Fruit fly (Drosophila melanogaster) whole organism, adult: ENCODE data around the gene CG18302.

Experiments used
- CG11617 ChIP-seq: fragments of 200-800 bp; sonication (Bioruptor generic); optimal IDR thresholded peaks from 2 replicates; lab custom pipeline; 2017; ENCODE audit warnings: mild to moderate bottlenecking, missing biosample characterization, missing genetic modification reagents, missing genetic modification characterization
- CG12768 ChIP-seq: fragments of 200-800 bp; sonication (Bioruptor generic); optimal IDR thresholded peaks from 2 replicates; lab custom pipeline; 2017; ENCODE audit warnings: missing biosample characterization, missing genetic modification characterization, mild to moderate bottlenecking, moderate library complexity, missing genetic modification reagents
- CG14711 ChIP-seq: fragments of 200-800 bp; sonication (Bioruptor generic); optimal IDR thresholded peaks from 2 replicates; lab custom pipeline; 2018; ENCODE audit warnings: missing biosample characterization, mild to moderate bottlenecking, missing genetic modification characterization, moderate library complexity
- CG1620 ChIP-seq: fragments of 200-800 bp; sonication (Bioruptor generic); optimal IDR thresholded peaks from 2 replicates; lab custom pipeline; 2016; ENCODE audit warnings: missing biosample characterization, missing genetic modification characterization
- CG33017 ChIP-seq: fragments of 200-800 bp; sonication (Bioruptor generic); optimal IDR thresholded peaks from 2 replicates; lab custom pipeline; 2018; ENCODE audit warnings: missing biosample characterization, mild to moderate bottlenecking, missing genetic modification characterization, moderate library complexity
- CG5204 ChIP-seq: fragments of 200-800 bp; sonication (Bioruptor generic); optimal IDR thresholded peaks from 2 replicates; lab custom pipeline; 2016; ENCODE audit warnings: missing biosample characterization, missing genetic modification characterization
- CG7045 ChIP-seq: fragments of 200-800 bp; sonication (Bioruptor generic); optimal IDR thresholded peaks from 2 replicates; lab custom pipeline; 2017; ENCODE audit warnings: missing biosample characterization, mild to moderate bottlenecking, missing genetic modification characterization
- CG7101 ChIP-seq: fragments of 200-800 bp; sonication (Bioruptor generic); optimal IDR thresholded peaks from 2 replicates; lab custom pipeline; 2018; ENCODE audit warnings: missing biosample characterization, mild to moderate bottlenecking, missing genetic modification characterization, moderate library complexity
- Clk ChIP-seq: fragments of 200-800 bp; sonication (Bioruptor generic); optimal IDR thresholded peaks from 2 replicates; lab custom pipeline; 2017; ENCODE audit warnings: missing biosample characterization, missing genetic modification characterization
- Crg-1 ChIP-seq: fragments of 200-800 bp; sonication (Bioruptor generic); optimal IDR thresholded peaks from 2 replicates; lab custom pipeline; 2016; ENCODE audit warnings: missing biosample characterization, missing genetic modification characterization
- Hr96 ChIP-seq: fragments of 200-800 bp; sonication (Bioruptor generic); optimal IDR thresholded peaks from 2 replicates; lab custom pipeline; 2016; ENCODE audit warnings: missing biosample characterization, missing genetic modification characterization
- Mnt ChIP-seq: fragments of 200-800 bp; sonication (Bioruptor generic); optimal IDR thresholded peaks from 2 replicates; lab custom pipeline; 2016; ENCODE audit warnings: missing biosample characterization, mild to moderate bottlenecking, missing genetic modification characterization
- bab1 ChIP-seq: fragments of 200-800 bp; sonication (Bioruptor generic); optimal IDR thresholded peaks from 3 replicates; lab custom pipeline; 2019; ENCODE audit warnings: missing biosample characterization, mild to moderate bottlenecking, missing genetic modification characterization, moderate library complexity
- cic ChIP-seq: fragments of 200-800 bp; sonication (Bioruptor generic); optimal IDR thresholded peaks from 2 replicates; lab custom pipeline; 2017; ENCODE audit warnings: missing biosample characterization, mild to moderate bottlenecking, missing genetic modification characterization, moderate library complexity
- cnc ChIP-seq, 2 experiments: fragments of >200 bp; optimal IDR thresholded peaks; 2 replicates each; lab custom pipeline; 2017
- kay ChIP-seq: fragments of 200-800 bp; sonication (Bioruptor generic); peaks from one replicate; lab custom pipeline; 2016; ENCODE audit warnings: missing biosample characterization, missing genetic modification characterization, borderline replicate concordance
- ovo ChIP-seq: fragments of 200-800 bp; sonication (Bioruptor generic); optimal IDR thresholded peaks from 2 replicates; lab custom pipeline; 2016; ENCODE audit warnings: missing biosample characterization, missing genetic modification characterization
- pad ChIP-seq: fragments of 200-800 bp; sonication (Bioruptor generic); optimal IDR thresholded peaks from 3 replicates; lab custom pipeline; 2017; ENCODE audit warnings: missing biosample characterization, missing genetic modification characterization, mild to moderate bottlenecking, moderate library complexity, missing genetic modification reagents
- tj ChIP-seq: fragments of 200-800 bp; sonication (Bioruptor generic); optimal IDR thresholded peaks from 3 replicates; lab custom pipeline; 2017; ENCODE audit warnings: missing biosample characterization, mild to moderate bottlenecking, missing genetic modification characterization, moderate library complexity
- toe ChIP-seq: fragments of 200-800 bp; sonication (Bioruptor generic); optimal IDR thresholded peaks from 2 replicates; lab custom pipeline; 2016; ENCODE audit warnings: missing biosample characterization, missing genetic modification characterization

The CG18302 gene

dm6 chr2L:10534022-10534421, at the start of gene CG18302:
TSS of gene CG18302 (plus strand) at chr2L:10534322.
- no peak for TF ChIP-seq CG1620
- no peak for TF ChIP-seq CG11617 (GFP tag; lab: Kevin White, UChicago)
- TF ChIP-seq Mnt (GFP tag; lab: Kevin White, UChicago) = no peak
- no peak for TF ChIP-seq kay (GFP tag; lab: Kevin White, UChicago)

- TF ChIP-seq tj (peak; percentile 34), CG7101 (tag; lab: Kevin White, UChicago) (peak; percentile 6), CG11617 (GFP tag; lab: Kevin White, UChicago) (peak; percentile 37), CG7045 (GFP tag; lab: Kevin White, UChicago) (no peak), Clk (GFP tag; lab: Kevin White, UChicago) (no peak), pad (no peak), CG1620 (no peak), cnc (optimal IDR thresholded peaks at IDR 0.05; lab: Kevin White, UChicago) (no peak), ovo (GFP tag; lab: Kevin White, UChicago) (no peak), bab1 (GFP tag; lab: Kevin White, UChicago) (peak; percentile 74), toe (GFP tag; lab: Kevin White, UChicago) (no peak), kay (GFP tag; lab: Kevin White, UChicago) (no peak), CG14711 (tag; lab: Kevin White, UChicago) (peak; percentile 32), CG12768 (GFP tag; lab: Kevin White, UChicago) (no peak), cic (GFP tag; lab: Kevin White, UChicago) (no peak), CG5204 (GFP tag; lab: Kevin White, UChicago) (no peak), CG33017 (tag; lab: Kevin White, UChicago) (no peak), Crg-1 (GFP tag; lab: Kevin White, UChicago) (no peak), Mnt (GFP tag; lab: Kevin White, UChicago) (peak; percentile 36), Hr96 (GFP tag; lab: Kevin White, UChicago) (no peak)
Observed at dm6 chr2L:10488484-10489223, 45.5 kb upstream of the CG18302 start, which contains the start of the genes Cog4 and CG6144. TSS of gene Cog4 (minus strand) at chr2L:10488622. TSS of gene CG6144 (plus strand) at chr2L:10488694.

- TF ChIP-seq Hr96 (GFP tag; lab: Kevin White, UChicago) (no peak), CG12768 (GFP tag; lab: Kevin White, UChicago) (no peak), Crg-1 (GFP tag; lab: Kevin White, UChicago) (no peak), cic (GFP tag; lab: Kevin White, UChicago) (no peak), pad (no peak), bab1 (GFP tag; lab: Kevin White, UChicago) (no peak), cnc (optimal IDR thresholded peaks at IDR 0.05; lab: Kevin White, UChicago) (no peak), CG5204 (GFP tag; lab: Kevin White, UChicago) (no peak), CG7101 (tag; lab: Kevin White, UChicago) (no peak), toe (GFP tag; lab: Kevin White, UChicago) (no peak), CG33017 (tag; lab: Kevin White, UChicago) (no peak), CG14711 (tag; lab: Kevin White, UChicago) (no peak), Clk (GFP tag; lab: Kevin White, UChicago) (no peak), tj (no peak), CG7045 (GFP tag; lab: Kevin White, UChicago) (no peak)
Observed at dm6 chr2L:10491354-10491753, 42.8 kb upstream of the CG18302 start, which contains the start of gene CG13144. TSS of gene CG13144 (minus strand) at chr2L:10491454.

dm6 chr2L:10495495-10495894, 38.6 kb upstream of the CG18302 start:
- no peak for TF ChIP-seq ovo (GFP tag; lab: Kevin White, UChicago)
- no peak for TF ChIP-seq CG7101 (tag; lab: Kevin White, UChicago)
- no peak for TF ChIP-seq Crg-1 (GFP tag; lab: Kevin White, UChicago)
- TF ChIP-seq CG5204 (GFP tag; lab: Kevin White, UChicago) = no peak
- TF ChIP-seq toe (GFP tag; lab: Kevin White, UChicago) = no peak
- TF ChIP-seq cnc (optimal IDR thresholded peaks at IDR 0.05; lab: Kevin White, UChicago) = no peak
- no peak for TF ChIP-seq CG33017 (tag; lab: Kevin White, UChicago)
- no peak for TF ChIP-seq tj
- TF ChIP-seq Clk (GFP tag; lab: Kevin White, UChicago) = no peak
- TF ChIP-seq CG12768 (GFP tag; lab: Kevin White, UChicago) = no peak
- no peak for TF ChIP-seq kay (GFP tag; lab: Kevin White, UChicago)
- TF ChIP-seq CG7045 (GFP tag; lab: Kevin White, UChicago) = no peak
- no peak for TF ChIP-seq CG11617 (GFP tag; lab: Kevin White, UChicago)
- no peak for TF ChIP-seq CG14711 (tag; lab: Kevin White, UChicago)
- no peak for TF ChIP-seq Mnt (GFP tag; lab: Kevin White, UChicago)
- no peak for TF ChIP-seq Hr96 (GFP tag; lab: Kevin White, UChicago)
- no peak for TF ChIP-seq cic (GFP tag; lab: Kevin White, UChicago)
- no peak for TF ChIP-seq bab1 (GFP tag; lab: Kevin White, UChicago)
- TF ChIP-seq pad = no peak
- TF ChIP-seq CG1620 = no peak

- TF ChIP-seq pad = no peak
Observed at dm6 chr2L:10496338-10496737, 37.8 kb upstream of the CG18302 start.
